Worm (Caenorhabditis elegans): ENCODE results near the gene C15B12.8.

DNA sequence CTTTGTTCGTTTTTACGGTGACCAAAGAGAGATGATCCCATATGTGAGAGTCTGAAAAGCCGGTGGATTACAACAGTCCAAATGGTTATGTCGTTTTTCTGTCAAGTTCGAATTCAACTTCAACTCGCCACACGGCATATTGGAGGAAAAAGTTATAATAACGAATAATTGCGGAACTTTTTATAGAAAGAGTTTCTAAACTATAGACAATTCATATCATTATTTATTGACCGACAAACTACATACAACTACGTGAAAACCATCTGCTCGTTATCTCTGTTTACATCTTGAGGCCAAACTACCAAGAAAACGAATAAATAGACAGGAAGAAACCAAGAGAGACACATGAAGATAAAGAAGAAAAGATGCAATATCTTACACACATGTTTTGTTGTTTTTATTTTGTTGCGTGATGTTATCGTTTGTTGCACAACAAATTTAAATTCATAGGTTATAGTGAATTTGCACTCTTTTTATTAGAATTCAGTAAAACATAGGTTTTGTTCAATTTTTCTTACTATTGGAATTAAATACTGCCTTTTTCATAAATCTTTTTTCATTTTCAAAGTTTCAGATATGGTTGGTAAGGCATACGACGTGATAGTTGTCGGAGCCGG lies at the start of gene C15B12.8, which contains the start of gene C15B12.4:
- TF ChIP-seq klf-2 (GFP tag; conservative IDR thresholded peaks at IDR 0.05) (no peak), ztf-23 (GFP tag; IDR thresholded peaks at IDR 0.05) (no peak), flt-1 (GFP tag; IDR thresholded peaks at IDR 0.05) (no peak), T22C8.4 (GFP tag; IDR thresholded peaks at IDR 0.05) (no peak), med-1 (GFP tag; optimal IDR thresholded peaks at IDR 0.05; ENCODE audit: insufficient read depth) (no peak), ztf-29 (GFP tag; IDR thresholded peaks at IDR 0.05) (no peak), tab-1 (GFP tag; IDR thresholded peaks at IDR 0.05) (no peak)
